Worm (Caenorhabditis elegans) whole organism, L3 larva: Measurements from ENCODE around the gene Y67D8C.6.

Source experiments
- R02D3.7 ChIP-seq: fragments of 150-350 bp; optimal IDR thresholded peaks from 2 replicates; lab custom pipeline; 2014; ENCODE audit warnings: missing biosample characterization, missing genetic modification characterization
- ZK546.5 ChIP-seq: sonication (generic microtip); optimal IDR thresholded peaks from 2 replicates; lab custom pipeline; 2017; ENCODE audit warnings: missing biosample characterization, missing genetic modification characterization
- aly-2 ChIP-seq: fragments of 150-350 bp; optimal IDR thresholded peaks from 2 replicates; lab custom pipeline; 2014; ENCODE audit warnings: missing biosample characterization, missing genetic modification characterization
- ama-1 ChIP-seq: fragments of 150-350 bp; optimal IDR thresholded peaks from 2 replicates; lab custom pipeline; 2018
- ceh-28 ChIP-seq: fragments of 150-350 bp; optimal IDR thresholded peaks from 2 replicates; lab custom pipeline; 2014; ENCODE audit warnings: missing biosample characterization, missing genetic modification reagents, missing genetic modification characterization
- ceh-9 ChIP-seq: sonication (generic microtip); optimal IDR thresholded peaks from 2 replicates; lab custom pipeline; 2018; ENCODE audit warnings: missing biosample characterization, missing genetic modification characterization
- daf-12 ChIP-seq: fragments of 150-350 bp; optimal IDR thresholded peaks from 2 replicates; lab custom pipeline; 2014; ENCODE audit warnings: missing biosample characterization, missing genetic modification reagents, missing genetic modification characterization
- egl-27 ChIP-seq: sonication (generic microtip); optimal IDR thresholded peaks from 4 replicates; lab custom pipeline; 2017; ENCODE audit warnings: missing biosample characterization, missing genetic modification reagents, missing genetic modification characterization
- elt-1 ChIP-seq: fragments of 150-350 bp; optimal IDR thresholded peaks from 2 replicates; lab custom pipeline; 2014; ENCODE audit warnings: missing biosample characterization, missing genetic modification characterization
- elt-2 ChIP-seq: sonication (generic microtip); optimal IDR thresholded peaks from 2 replicates; lab custom pipeline; 2016; ENCODE audit warnings: missing genetic modification reagents, mild to moderate bottlenecking, missing genetic modification characterization, missing compliant biosample characterization
- elt-3 ChIP-seq, 3 experiments: fragments of 150-350 bp in 1 of 3; sonication (generic microtip) in 2 of 3; optimal IDR thresholded peaks; 2 replicates in 2 of 3; 4 replicates in 1 of 3; lab custom pipeline; 2014 to 2017; ENCODE audit warnings: missing biosample characterization in 3 of 3, missing genetic modification characterization in 3 of 3
- eor-1 ChIP-seq, 2 experiments: fragments of 150-350 bp; optimal IDR thresholded peaks; 2 replicates each; lab custom pipeline; 2014 to 2018; ENCODE audit warnings: missing biosample characterization in 2 of 2, missing genetic modification characterization in 2 of 2
- fkh-10 ChIP-seq: sonication (generic microtip); optimal IDR thresholded peaks from 2 replicates; lab custom pipeline; 2017; ENCODE audit warnings: missing biosample characterization, missing genetic modification reagents, missing genetic modification characterization
- fkh-2 ChIP-seq: fragments of 150-350 bp; optimal IDR thresholded peaks from 2 replicates; lab custom pipeline; 2014; ENCODE audit warnings: missing biosample characterization, missing genetic modification reagents, missing genetic modification characterization
- hmg-11 ChIP-seq: sonication (generic microtip); optimal IDR thresholded peaks from 2 replicates; lab custom pipeline; 2016; ENCODE audit warnings: missing genetic modification characterization, missing compliant biosample characterization
- jun-1 ChIP-seq: fragments of 150-350 bp; optimal IDR thresholded peaks from 2 replicates; lab custom pipeline; 2014; ENCODE audit warnings: missing biosample characterization, missing genetic modification reagents, missing genetic modification characterization
- lin-15B ChIP-seq: fragments of 150-350 bp; optimal IDR thresholded peaks from 2 replicates; lab custom pipeline; 2014; ENCODE audit warnings: missing biosample characterization, missing genetic modification characterization
- lin-39 ChIP-seq: fragments of 150-350 bp; optimal IDR thresholded peaks from 2 replicates; lab custom pipeline; 2018; ENCODE audit warnings: missing biosample characterization, missing genetic modification reagents, missing genetic modification characterization
- lsy-12 ChIP-seq: sonication (generic microtip); optimal IDR thresholded peaks from 2 replicates; lab custom pipeline; 2016; ENCODE audit warnings: mild to moderate bottlenecking, missing genetic modification characterization, missing compliant biosample characterization
- mml-1 ChIP-seq: fragments of 150-350 bp; sonication (generic microtip); optimal IDR thresholded peaks from 3 replicates; lab custom pipeline; 2014; ENCODE audit warnings: missing biosample characterization, missing genetic modification characterization
- nhr-12 ChIP-seq: fragments of 150-350 bp; optimal IDR thresholded peaks from 2 replicates; lab custom pipeline; 2014; ENCODE audit warnings: missing biosample characterization, missing genetic modification characterization
- nhr-23 ChIP-seq: fragments of 150-350 bp; optimal IDR thresholded peaks from 2 replicates; lab custom pipeline; 2014; ENCODE audit warnings: missing biosample characterization, missing genetic modification reagents, missing genetic modification characterization
- nhr-237 ChIP-seq: fragments of 150-350 bp; optimal IDR thresholded peaks from 2 replicates; lab custom pipeline; 2014; ENCODE audit warnings: missing biosample characterization, missing genetic modification characterization
- nhr-43 ChIP-seq: sonication (generic microtip); optimal IDR thresholded peaks from 2 replicates; lab custom pipeline; 2016; ENCODE audit warnings: mild to moderate bottlenecking, missing genetic modification characterization, missing compliant biosample characterization; ENCODE audit not compliant: poor library complexity, severe bottlenecking
- nhr-67 ChIP-seq: fragments of 150-350 bp; optimal IDR thresholded peaks from 2 replicates; lab custom pipeline; 2014; ENCODE audit warnings: missing biosample characterization, missing genetic modification characterization
- nhr-76 ChIP-seq: fragments of 150-350 bp; sonication (generic microtip); optimal IDR thresholded peaks from 5 replicates; lab custom pipeline; 2014; ENCODE audit warnings: missing biosample characterization, missing genetic modification characterization
- nhr-77 ChIP-seq: fragments of 150-350 bp; optimal IDR thresholded peaks from 2 replicates; lab custom pipeline; 2014; ENCODE audit warnings: missing biosample characterization, missing genetic modification characterization
- pha-4 ChIP-seq: fragments of 150-350 bp; optimal IDR thresholded peaks from 2 replicates; lab custom pipeline; 2014; ENCODE audit warnings: missing biosample characterization, missing genetic modification reagents, missing genetic modification characterization
- skn-1 ChIP-seq: fragments of 150-350 bp; optimal IDR thresholded peaks from 2 replicates; lab custom pipeline; 2014; ENCODE audit warnings: missing biosample characterization, missing genetic modification characterization
- snpc-4 ChIP-seq: fragments of 150-350 bp; optimal IDR thresholded peaks from 2 replicates; lab custom pipeline; 2014; ENCODE audit warnings: missing biosample characterization, missing genetic modification characterization
- unc-39 ChIP-seq: sonication (generic microtip); optimal IDR thresholded peaks from 4 replicates; lab custom pipeline; 2017; ENCODE audit warnings: missing biosample characterization, missing genetic modification characterization
- zag-1 ChIP-seq: fragments of 150-350 bp; optimal IDR thresholded peaks from 2 replicates; lab custom pipeline; 2014; ENCODE audit warnings: missing biosample characterization, missing genetic modification characterization
- ztf-11 ChIP-seq: fragments of 150-350 bp; optimal IDR thresholded peaks from 2 replicates; lab custom pipeline; 2014; ENCODE audit warnings: missing biosample characterization, missing genetic modification characterization
- ztf-4 ChIP-seq: fragments of 150-350 bp; optimal IDR thresholded peaks from 2 replicates; lab custom pipeline; 2014; ENCODE audit warnings: missing biosample characterization, missing genetic modification characterization

Y67D8C.6 gene

DNA sequence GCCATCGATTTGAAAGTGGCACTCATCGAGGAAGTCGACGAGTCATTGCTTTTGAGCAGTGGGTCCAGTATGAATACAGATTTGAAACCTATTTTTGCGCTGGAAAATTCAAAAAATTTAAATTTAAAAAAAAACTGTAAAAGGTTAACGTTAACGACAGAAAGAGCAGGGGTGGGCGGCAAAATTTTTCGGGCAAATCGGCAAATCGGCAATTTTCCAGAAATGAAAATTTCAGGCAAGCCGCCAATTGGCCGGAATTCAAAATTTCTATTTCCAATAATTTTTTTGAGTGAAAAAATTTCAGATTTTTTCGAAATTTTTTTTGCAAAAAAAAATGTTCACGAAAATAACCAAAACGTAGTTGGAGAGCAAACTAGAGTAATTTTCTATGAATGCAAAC is 23.6 kb upstream of the Y67D8C.6 start, which contains the start of gene Y67D8C.9:
Gene Y67D8C.9 (minus strand): TSS at position 101 of the 400 bp plus-strand sequence.
- no peak for TF ChIP-seq mml-1 (tag; lab: Kevin White, UChicago)
- no peak for TF ChIP-seq pha-4 (tag; lab: Kevin White, UChicago)
- TF ChIP-seq elt-1 (tag; lab: Kevin White, UChicago): no peak
- no peak for TF ChIP-seq nhr-76
- no peak for TF ChIP-seq lin-15B (tag; lab: Kevin White, UChicago)
- TF ChIP-seq eor-1 (tag; optimal IDR thresholded peaks at IDR 0.05; lab: Kevin White, UChicago): no peak
- TF ChIP-seq, all 47 proteins: peak for 0

DNA sequence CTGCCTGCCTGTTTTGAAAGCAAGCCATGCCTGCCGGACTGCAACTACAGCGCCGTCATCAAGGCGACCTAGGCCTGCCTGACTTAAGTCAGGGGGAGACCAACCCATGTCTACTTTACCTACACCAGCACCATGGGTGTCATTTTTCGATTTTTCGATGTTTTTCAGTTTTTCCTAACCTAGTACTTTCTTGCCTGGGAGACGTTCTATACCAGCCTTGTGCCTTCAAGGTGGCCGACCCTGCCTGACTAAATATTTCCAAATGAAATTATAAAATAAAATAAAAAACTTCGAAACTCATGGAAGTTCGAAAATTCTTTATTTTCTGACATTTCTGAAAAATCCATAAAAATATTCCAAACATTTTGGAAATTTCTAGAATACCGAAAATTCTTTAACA is 13.6 kb upstream of the Y67D8C.6 start:
- TF ChIP-seq lin-39: no peak
- TF ChIP-seq nhr-23 (tag; lab: Kevin White, UChicago): no peak
- TF ChIP-seq ztf-4 (tag; lab: Kevin White, UChicago): no peak
- TF ChIP-seq zag-1 (tag; lab: Kevin White, UChicago): no peak
- TF ChIP-seq ZK546.5 (tag; lab: Kevin White, UChicago): no peak
- TF ChIP-seq unc-39 (tag; lab: Kevin White, UChicago): no peak
- no peak for TF ChIP-seq lsy-12 (tag; lab: Kevin White, UChicago)
- no peak for TF ChIP-seq nhr-12
- TF ChIP-seq snpc-4 (tag; lab: Kevin White, UChicago): no peak
- TF ChIP-seq jun-1 (tag; lab: Kevin White, UChicago): no peak
- no peak for TF ChIP-seq ceh-28 (tag; lab: Kevin White, UChicago)
- no peak for TF ChIP-seq nhr-237
- no peak for TF ChIP-seq fkh-2 (tag; lab: Kevin White, UChicago)

DNA sequence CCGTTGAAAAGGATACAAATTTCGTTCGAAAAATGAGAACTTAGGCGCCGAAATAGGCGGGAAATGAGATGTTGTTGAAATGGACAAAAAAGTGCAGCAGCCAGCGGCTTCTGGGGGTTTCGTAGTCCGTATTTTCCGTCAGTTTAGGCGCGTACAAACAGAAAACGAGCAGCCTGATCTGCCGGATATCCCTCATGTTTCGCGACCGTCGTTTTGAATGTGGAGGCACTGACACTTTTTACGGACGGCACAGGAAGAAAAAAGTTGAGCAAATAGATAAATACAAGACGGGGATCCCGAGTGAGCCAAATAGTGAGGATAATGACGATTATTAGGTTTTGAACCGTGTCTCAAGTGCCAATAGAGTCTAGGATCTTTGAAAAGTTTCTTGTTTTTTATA is 13.0 kb upstream of the Y67D8C.6 start, which contains the start of gene Y67D8C.22:
Gene Y67D8C.22 (minus strand): TSS at position 101 of the 400 bp plus-strand sequence.
- TF ChIP-seq elt-3 (tag; optimal IDR thresholded peaks at IDR 0.05; lab: Kevin White, UChicago) (no peak), aly-2 (tag; lab: Kevin White, UChicago) (no peak), R02D3.7 (tag; lab: Kevin White, UChicago) (no peak), fkh-2 (tag; lab: Kevin White, UChicago) (no peak), hmg-11 (tag; lab: Kevin White, UChicago) (no peak), egl-27 (no peak), elt-2 (tag; lab: Kevin White, UChicago) (no peak), nhr-43 (tag; lab: Kevin White, UChicago) (no peak), nhr-77 (tag; lab: Kevin White, UChicago) (no peak), zag-1 (tag; lab: Kevin White, UChicago) (no peak), mml-1 (tag; lab: Kevin White, UChicago) (no peak), lsy-12 (tag; lab: Kevin White, UChicago) (no peak), ceh-9 (no peak), skn-1 (tag; lab: Kevin White, UChicago) (no peak)

DNA sequence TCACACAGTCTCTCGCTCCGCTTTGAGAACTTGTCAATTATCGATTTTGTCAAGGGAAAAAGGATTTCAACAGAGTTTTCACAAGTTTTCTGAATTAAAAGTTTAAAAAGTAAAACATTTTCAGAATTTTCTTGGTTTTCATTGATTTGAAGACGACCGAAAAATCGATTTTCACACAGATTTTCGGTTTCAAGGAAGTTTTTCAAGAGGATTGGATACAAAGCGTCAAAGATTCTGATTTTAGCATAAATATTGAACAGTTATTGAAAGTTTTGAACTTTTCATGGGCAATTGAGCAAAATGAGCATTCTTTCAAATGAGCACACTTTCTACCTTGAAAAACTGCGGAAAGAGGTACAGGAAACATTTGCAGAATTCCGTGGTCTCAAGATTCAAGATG is 8.8 kb upstream of the Y67D8C.6 start, which contains the start of gene Y67D8C.2:
Gene Y67D8C.2 (plus strand): TSS at position 301 of the 400 bp plus-strand sequence.
- no peak for TF ChIP-seq elt-3 (tag; optimal IDR thresholded peaks at IDR 0.05; lab: Kevin White, UChicago)
- no peak for TF ChIP-seq elt-2 (tag; lab: Kevin White, UChicago)
- no peak for TF ChIP-seq jun-1 (tag; lab: Kevin White, UChicago)
- no peak for TF ChIP-seq skn-1 (tag; lab: Kevin White, UChicago)
- TF ChIP-seq elt-1 (tag; lab: Kevin White, UChicago): no peak
- TF ChIP-seq ZK546.5 (tag; lab: Kevin White, UChicago): no peak
- TF ChIP-seq R02D3.7 (tag; lab: Kevin White, UChicago): no peak
- TF ChIP-seq nhr-67 (tag; lab: Kevin White, UChicago): no peak
- TF ChIP-seq daf-12 (tag; lab: Kevin White, UChicago): no peak
- TF ChIP-seq ama-1 (lab: Kevin White, UChicago): no peak
- no peak for TF ChIP-seq egl-27
- TF ChIP-seq fkh-10 (GFP tag; lab: Kevin White, UChicago): no peak

DNA sequence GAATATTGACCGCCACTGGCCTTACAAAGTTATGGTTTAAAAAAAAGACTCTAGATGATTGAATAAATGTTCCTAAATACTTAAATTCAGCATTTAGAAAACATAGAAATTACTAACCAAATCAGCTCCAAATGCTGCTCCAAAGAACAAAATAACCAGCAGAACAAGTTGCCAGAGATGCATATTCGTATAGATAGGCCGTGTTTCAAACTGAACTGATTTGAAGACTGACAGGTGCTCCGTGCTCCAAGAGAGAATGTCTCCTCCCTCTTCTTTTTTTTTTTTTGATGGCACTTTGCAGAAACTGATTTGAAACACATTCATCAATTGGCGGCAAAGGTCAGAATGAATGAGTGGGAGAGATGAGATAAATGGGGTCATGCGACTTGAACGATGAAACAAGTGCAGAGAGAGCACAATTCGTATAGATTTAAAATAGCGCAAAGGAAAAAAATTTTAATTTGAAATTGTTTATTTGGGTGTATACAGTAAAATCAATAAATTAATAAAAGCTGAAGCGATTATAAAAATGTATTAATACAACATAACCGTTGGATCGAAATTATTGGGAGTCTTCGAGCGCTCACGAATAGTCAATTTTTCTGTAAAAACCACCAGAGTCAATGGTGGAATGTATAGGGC is 6.6 kb upstream of the Y67D8C.6 start, which contains the start of gene cpg-9:
Gene cpg-9 (minus strand): TSS at position 592 of the 642 bp plus-strand sequence.
- peak; percentile 76 for TF ChIP-seq lin-39
- no peak for TF ChIP-seq ztf-11 (tag; lab: Kevin White, UChicago)
